Worm (Caenorhabditis elegans): ENCODE results near the gene F36F12.1.

The F36F12.1 gene

ce11 chrV:2068728-2069443 lies 34.1 kb downstream of the F36F12.1 start (continued):
- TF ChIP-seq snpc-3.4 (tag; optimal IDR thresholded peaks at IDR 0.05) = peak; percentile 13
- no peak for TF ChIP-seq F52B5.7 (tag; optimal IDR thresholded peaks at IDR 0.05)
- TF ChIP-seq F33H1.4 (GFP tag; IDR thresholded peaks at IDR 0.05) = 0 out of 2 replicates have a peak, but pooled peaks have one; percentile 7

DNA sequence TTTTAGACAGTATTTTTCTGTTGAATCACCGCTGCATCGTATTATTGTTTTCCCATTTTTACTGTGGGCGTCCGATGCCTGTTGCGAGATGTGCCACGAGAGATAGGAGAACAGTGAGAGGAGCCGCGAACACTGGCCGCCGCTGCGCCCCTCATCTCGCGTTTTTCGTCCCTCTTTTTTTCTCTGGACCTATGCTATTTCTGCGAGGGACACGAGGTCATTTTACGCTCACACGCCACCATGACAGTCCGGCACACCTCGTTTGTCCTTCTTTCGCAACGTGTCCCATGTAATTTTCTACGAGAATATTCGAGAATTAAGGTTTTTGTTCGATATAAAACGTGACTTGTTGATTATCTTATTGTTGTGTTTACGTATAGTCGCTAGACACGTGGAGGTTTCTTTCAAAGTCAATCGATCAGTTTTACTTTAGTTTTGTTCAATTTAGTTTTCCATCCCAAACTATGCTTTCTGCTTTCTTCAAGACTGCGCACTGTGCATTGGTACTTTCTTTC lies 35.0 kb downstream of the F36F12.1 start, which contains the start of gene lbp-9:
Gene lbp-9 (plus strand): TSS at position 465 of the 515 bp plus-strand sequence.
- peak; percentile 2 for TF ChIP-seq lin-40 (tag; optimal IDR thresholded peaks at IDR 0.05)
- TF ChIP-seq gei-17 (GFP tag; optimal IDR thresholded peaks at IDR 0.05) = peak; percentile 1
- no peak for TF ChIP-seq nhr-120 (GFP tag; IDR thresholded peaks at IDR 0.05)
- TF ChIP-seq hmg-1.2 (GFP tag; IDR thresholded peaks at IDR 0.05) = peak; percentile 76; the same call in 1 of the 2 replicates
- TF ChIP-seq ztf-22 (GFP tag; optimal IDR thresholded peaks at IDR 0.05) = no peak
- TF ChIP-seq die-1 (tag; optimal IDR thresholded peaks at IDR 0.05) = no peak
- TF ChIP-seq let-526 (GFP tag; IDR thresholded peaks at IDR 0.05) = no peak
- peak; percentile 0 for TF ChIP-seq athp-1 (tag; optimal IDR thresholded peaks at IDR 0.05)
- TF ChIP-seq fkh-3 (tag; optimal IDR thresholded peaks at IDR 0.05) = no peak
- TF ChIP-seq Y79H2A.3 (GFP tag; conservative IDR thresholded peaks at IDR 0.05) = peak; percentile 71; the same call in 1 of the 2 replicates
- no peak for TF ChIP-seq F23B12.7 (tag; optimal IDR thresholded peaks at IDR 0.05; ENCODE audit: insufficient read depth)
- TF ChIP-seq dox-1 (GFP tag; IDR thresholded peaks at IDR 0.05) = peak; percentile 67; the same call in 1 of the 2 replicates
- no peak for TF ChIP-seq mel-28 (tag; optimal IDR thresholded peaks at IDR 0.05; ENCODE audit: borderline replicate concordance)
- TF ChIP-seq sptf-2 (GFP tag; optimal IDR thresholded peaks at IDR 0.05) = no peak
- TF ChIP-seq hmg-20 (GFP tag; IDR thresholded peaks at IDR 0.05) = no peak
- TF ChIP-seq nhr-90 (tag; optimal IDR thresholded peaks at IDR 0.05) = no peak
- TF ChIP-seq hlh-12 (tag; optimal IDR thresholded peaks at IDR 0.05) = no peak
- TF ChIP-seq F33H1.4 (GFP tag; IDR thresholded peaks at IDR 0.05) = no peak
- no peak for TF ChIP-seq tlf-1 (GFP tag; optimal IDR thresholded peaks at IDR 0.05)
- TF ChIP-seq akir-1 (GFP tag; optimal IDR thresholded peaks at IDR 0.05) = no peak
- TF ChIP-seq attf-6 (GFP tag; IDR thresholded peaks at IDR 0.05) = no peak
- peak; percentile 44 for TF ChIP-seq ztf-18 (tag; optimal IDR thresholded peaks at IDR 0.05)
- no peak for TF ChIP-seq cebp-2 (GFP tag; IDR thresholded peaks at IDR 0.05)
- TF ChIP-seq nfyb-1 (GFP tag; IDR thresholded peaks at IDR 0.05) = 0 out of 2 replicates have a peak, but pooled peaks have one; percentile 46
- TF ChIP-seq K11D2.4 (GFP tag; IDR thresholded peaks at IDR 0.05) = 0 out of 2 replicates have a peak, but pooled peaks have one; percentile 61
- TF ChIP-seq bed-2 (GFP tag; IDR thresholded peaks at IDR 0.05) = no peak
- TF ChIP-seq zfh-2 (GFP tag; conservative IDR thresholded peaks at IDR 0.05) = peak; percentile 94
- TF ChIP-seq lir-1 (GFP tag; conservative IDR thresholded peaks at IDR 0.05) = no peak
- TF ChIP-seq lsy-27 (tag; optimal IDR thresholded peaks at IDR 0.05; ENCODE audit: borderline replicate concordance, insufficient read depth) = no peak
- no peak for TF ChIP-seq F39B2.1 (GFP tag; IDR thresholded peaks at IDR 0.05)
- no peak for TF ChIP-seq ztf-3 (GFP tag; optimal IDR thresholded peaks at IDR 0.05)
- TF ChIP-seq Y95B8A.8 (GFP tag; IDR thresholded peaks at IDR 0.05) = peak; percentile 42; the same call in 1 of the 2 replicates
- TF ChIP-seq B0336.3 (GFP tag; IDR thresholded peaks at IDR 0.05) = peak; percentile 38; the same call in 1 of the 2 replicates
- no peak for TF ChIP-seq snpc-1.3 (tag; optimal IDR thresholded peaks at IDR 0.05; ENCODE audit: insufficient read depth)
- TF ChIP-seq madf-6 (GFP tag; IDR thresholded peaks at IDR 0.05) = no peak
- no peak for TF ChIP-seq D2030.7 (GFP tag; IDR thresholded peaks at IDR 0.05)
- TF ChIP-seq unc-130 (GFP tag; optimal IDR thresholded peaks at IDR 0.05) = no peak
- TF ChIP-seq Y67H2A.10 (GFP tag; conservative IDR thresholded peaks at IDR 0.05) = no peak
- no peak for TF ChIP-seq F49E8.2 (tag; optimal IDR thresholded peaks at IDR 0.05; ENCODE audit: insufficient read depth)
- no peak for TF ChIP-seq snpc-1.1 (tag; optimal IDR thresholded peaks at IDR 0.05; ENCODE audit: insufficient read depth)
- TF ChIP-seq sea-2 (GFP tag; IDR thresholded peaks at IDR 0.05) = no peak
- TF ChIP-seq ceh-58 (GFP tag; IDR thresholded peaks at IDR 0.05) = no peak
